Fruit fly (Drosophila melanogaster) whole organism, embryonic: Measurements from ENCODE around the gene Send2.
A peak's percentile ranks its signal among the peaks of the same experiment; 100 is the strongest.

Source experiments
- Awh ChIP-seq: fragments of 200-800 bp; sonication (Bioruptor generic); IDR thresholded peaks from 2 replicates; pipeline ENCODE4, ENCODE4 v1.3.6; 2022; ENCODE audit warnings: missing biosample characterization, missing genetic modification characterization
- B-H1 ChIP-seq: fragments of 200-800 bp; sonication (Bioruptor generic); IDR thresholded peaks from 3 replicates; pipeline ENCODE4 v1.3.6; 2022; ENCODE audit warnings: missing biosample characterization, missing genetic modification characterization
- C15 ChIP-seq: fragments of 200-800 bp; sonication (Bioruptor generic); IDR thresholded peaks from 3 replicates; pipeline ENCODE4 v1.3.6; 2022; ENCODE audit warnings: missing biosample characterization, missing genetic modification characterization
- CG10366 ChIP-seq: fragments of 200-800 bp; sonication (Bioruptor generic); IDR thresholded peaks from 2 replicates; pipeline ENCODE4 v1.3.6; 2022; ENCODE audit warnings: missing biosample characterization, missing genetic modification characterization
- CG12104 ChIP-seq: fragments of 200-800 bp; sonication (Bioruptor generic); optimal IDR thresholded peaks from 3 replicates; lab custom pipeline; 2016; ENCODE audit warnings: missing biosample characterization, missing genetic modification characterization
- CG12769 ChIP-seq: fragments of 200-800 bp; sonication (Bioruptor generic); optimal IDR thresholded peaks from 2 replicates; lab custom pipeline; 2019; ENCODE audit warnings: missing biosample characterization, mild to moderate bottlenecking, missing genetic modification characterization, moderate library complexity
- CG13624 ChIP-seq: fragments of 200-800 bp; sonication (Bioruptor generic); optimal IDR thresholded peaks from 2 replicates; lab custom pipeline; 2016; ENCODE audit warnings: missing biosample characterization, missing genetic modification characterization
- CG14014 ChIP-seq: fragments of 200-800 bp; sonication (Bioruptor generic); IDR thresholded peaks from 2 replicates; pipeline ENCODE4 v1.3.6; 2022; ENCODE audit warnings: missing biosample characterization, missing genetic modification characterization
- CG1602 ChIP-seq: fragments of 200-800 bp; sonication (Bioruptor generic); optimal IDR thresholded peaks from 3 replicates; lab custom pipeline; 2016; ENCODE audit warnings: missing biosample characterization, missing genetic modification characterization
- CG17328 ChIP-seq: fragments of 200-800 bp; sonication (Bioruptor generic); IDR thresholded peaks from 2 replicates; pipeline ENCODE4 v1.3.6; 2022; ENCODE audit warnings: missing biosample characterization, missing genetic modification characterization
- CG30431 ChIP-seq: fragments of 200-800 bp; sonication (Bioruptor generic); optimal IDR thresholded peaks from 2 replicates; lab custom pipeline; 2017; ENCODE audit warnings: missing biosample characterization, missing genetic modification characterization
- CG3163 ChIP-seq: fragments of 200-800 bp; sonication (Bioruptor generic); optimal IDR thresholded peaks from 3 replicates; lab custom pipeline; 2016; ENCODE audit warnings: missing biosample characterization, missing genetic modification characterization
- CG4328 ChIP-seq: fragments of 200-800 bp; sonication (Bioruptor generic); optimal IDR thresholded peaks from 3 replicates; lab custom pipeline; 2017; ENCODE audit warnings: missing biosample characterization, missing genetic modification reagents, missing genetic modification characterization
- CG4424 ChIP-seq: fragments of 200-800 bp; sonication (Bioruptor generic); optimal IDR thresholded peaks from 3 replicates; lab custom pipeline; 2016; ENCODE audit warnings: missing biosample characterization, missing genetic modification characterization
- CG6813 ChIP-seq: fragments of 200-800 bp; sonication (Bioruptor generic); optimal IDR thresholded peaks from 2 replicates; lab custom pipeline; 2017; ENCODE audit warnings: missing biosample characterization, missing genetic modification characterization, mild to moderate bottlenecking, moderate library complexity, missing genetic modification reagents
- CG6854 ChIP-seq: fragments of 200-800 bp; sonication (Bioruptor generic); optimal IDR thresholded peaks from 3 replicates; lab custom pipeline; 2017; ENCODE audit warnings: missing biosample characterization, mild to moderate bottlenecking, missing genetic modification characterization
- CG7556 ChIP-seq: fragments of 200-800 bp; sonication (Bioruptor generic); optimal IDR thresholded peaks from 2 replicates; lab custom pipeline; 2017; ENCODE audit warnings: missing biosample characterization, mild to moderate bottlenecking, missing genetic modification characterization
- CG7745 ChIP-seq: fragments of 200-800 bp; sonication (Bioruptor generic); optimal IDR thresholded peaks from 2 replicates; lab custom pipeline; 2018; ENCODE audit warnings: missing biosample characterization, mild to moderate bottlenecking, missing genetic modification characterization, moderate library complexity
- CG8089 ChIP-seq: fragments of 200-800 bp; sonication (Bioruptor generic); optimal IDR thresholded peaks from 3 replicates; lab custom pipeline; 2016; ENCODE audit warnings: missing biosample characterization, missing genetic modification characterization
- CG8281 ChIP-seq: fragments of 200-800 bp; sonication (Bioruptor generic); optimal IDR thresholded peaks from 2 replicates; lab custom pipeline; 2018; ENCODE audit warnings: missing biosample characterization, mild to moderate bottlenecking, missing genetic modification characterization, moderate library complexity
- CoRest ChIP-seq: fragments of 200-800 bp; sonication (Bioruptor generic); optimal IDR thresholded peaks from 3 replicates; lab custom pipeline; 2018; ENCODE audit warnings: missing biosample characterization, mild to moderate bottlenecking, missing genetic modification characterization, moderate library complexity
- Eip74EF ChIP-seq, 2 experiments: fragments of 200-800 bp in 1 of 2; fragments of >200 bp in 1 of 2; sonication (Bioruptor generic) in 1 of 2; optimal IDR thresholded peaks; 2 replicates each; lab custom pipeline; 2017 to 2019; ENCODE audit warnings: missing biosample characterization in 2 of 2, missing genetic modification characterization in 2 of 2, mild to moderate bottlenecking in 1 of 2, moderate library complexity in 1 of 2
- NC2β ChIP-seq: fragments of 200-800 bp; sonication (Bioruptor generic); optimal IDR thresholded peaks from 2 replicates; lab custom pipeline; 2016; ENCODE audit warnings: missing biosample characterization, missing genetic modification characterization
- Nf-YA ChIP-seq: fragments of 200-800 bp; sonication (Bioruptor generic); IDR thresholded peaks from 2 replicates; pipeline ENCODE4 v1.3.6; 2022; ENCODE audit warnings: missing biosample characterization, missing genetic modification characterization
- Vsx1 ChIP-seq: fragments of 200-800 bp; sonication (Bioruptor generic); optimal IDR thresholded peaks from 2 replicates; lab custom pipeline; 2017; ENCODE audit warnings: missing biosample characterization, mild to moderate bottlenecking, missing genetic modification characterization, missing genetic modification reagents
- abd-A ChIP-seq: fragments of 200-800 bp; sonication (Bioruptor generic); optimal IDR thresholded peaks from 3 replicates; lab custom pipeline; 2019; ENCODE audit warnings: missing biosample characterization, mild to moderate bottlenecking, missing genetic modification characterization, moderate library complexity
- btn ChIP-seq: fragments of 200-800 bp; sonication (Bioruptor generic); optimal IDR thresholded peaks from 2 replicates; lab custom pipeline; 2016; ENCODE audit warnings: missing biosample characterization, missing genetic modification characterization
- chinmo ChIP-seq: fragments of 200-800 bp; sonication (Bioruptor generic); IDR thresholded peaks from 4 replicates; pipeline ENCODE4 v1.3.6; 2022; ENCODE audit warnings: missing biosample characterization, missing genetic modification characterization; ENCODE audit not compliant: partially characterized antibody
- chn ChIP-seq: fragments of 200-800 bp; sonication (Bioruptor generic); optimal IDR thresholded peaks from 2 replicates; lab custom pipeline; 2016; ENCODE audit warnings: missing biosample characterization, missing genetic modification characterization
- crol ChIP-seq: fragments of 200-800 bp; sonication (Bioruptor generic); IDR thresholded peaks from 2 replicates; pipeline ENCODE4 v1.3.6; 2022; ENCODE audit warnings: missing biosample characterization, missing genetic modification characterization
- fd102C ChIP-seq: fragments of 200-800 bp; sonication (Bioruptor generic); optimal IDR thresholded peaks from 2 replicates; lab custom pipeline; 2018; ENCODE audit warnings: missing biosample characterization, mild to moderate bottlenecking, missing genetic modification characterization, moderate library complexity
- grn ChIP-seq: fragments of 200-800 bp; sonication (Bioruptor generic); optimal IDR thresholded peaks from 3 replicates; lab custom pipeline; 2017; ENCODE audit warnings: missing biosample characterization, missing genetic modification characterization
- hth ChIP-seq: fragments of >200 bp; optimal IDR thresholded peaks from 2 replicates; lab custom pipeline; 2017; ENCODE audit warnings: inconsistent platforms
- lola ChIP-seq, 3 experiments: fragments of >200 bp in 2 of 3; fragments of 200-800 bp in 1 of 3; sonication (Bioruptor generic) in 1 of 3; optimal IDR thresholded peaks; 2 replicates each; lab custom pipeline; 2017 to 2019; ENCODE audit warnings: missing biosample characterization in 3 of 3, missing genetic modification characterization in 3 of 3, mild to moderate bottlenecking in 1 of 3, moderate library complexity in 1 of 3
- mirr ChIP-seq: fragments of 200-800 bp; sonication (Bioruptor generic); optimal IDR thresholded peaks from 3 replicates; lab custom pipeline; 2018; ENCODE audit warnings: missing biosample characterization, mild to moderate bottlenecking, missing genetic modification characterization
- nau ChIP-seq: fragments of 200-800 bp; sonication (Bioruptor generic); optimal IDR thresholded peaks from 3 replicates; lab custom pipeline; 2017; ENCODE audit warnings: missing biosample characterization, mild to moderate bottlenecking, missing genetic modification characterization, missing genetic modification reagents
- oc ChIP-seq: fragments of 200-800 bp; sonication (Bioruptor generic); optimal IDR thresholded peaks from 2 replicates; lab custom pipeline; 2018; ENCODE audit warnings: missing biosample characterization, mild to moderate bottlenecking, missing genetic modification characterization, moderate library complexity
- otp ChIP-seq: fragments of 200-800 bp; sonication (Bioruptor generic); IDR thresholded peaks from 3 replicates; pipeline ENCODE4, ENCODE4 v1.3.6; 2022; ENCODE audit warnings: missing biosample characterization, missing genetic modification characterization
- pfk ChIP-seq: fragments of 200-800 bp; sonication (Bioruptor generic); optimal IDR thresholded peaks from 2 replicates; lab custom pipeline; 2018; ENCODE audit warnings: missing biosample characterization, mild to moderate bottlenecking, missing genetic modification characterization, moderate library complexity
- pum ChIP-seq: fragments of 200-800 bp; sonication (Bioruptor generic); optimal IDR thresholded peaks from 2 replicates; lab custom pipeline; 2016; ENCODE audit warnings: missing biosample characterization, missing genetic modification characterization
- run ChIP-seq: fragments of 200-800 bp; sonication (Bioruptor generic); optimal IDR thresholded peaks from 3 replicates; lab custom pipeline; 2018; ENCODE audit warnings: missing biosample characterization, mild to moderate bottlenecking, missing genetic modification characterization
- sd ChIP-seq: fragments of 200-800 bp; sonication (Bioruptor generic); optimal IDR thresholded peaks from 3 replicates; lab custom pipeline; 2018; ENCODE audit warnings: missing biosample characterization, mild to moderate bottlenecking, missing genetic modification characterization, moderate library complexity
- sens ChIP-seq: fragments of 200-800 bp; sonication (Bioruptor generic); peaks from one replicate; lab custom pipeline; 2016; ENCODE audit warnings: missing biosample characterization, missing genetic modification characterization
- slp2 ChIP-seq: fragments of 200-800 bp; sonication (Bioruptor generic); optimal IDR thresholded peaks from 2 replicates; lab custom pipeline; 2016; ENCODE audit warnings: missing biosample characterization, missing genetic modification characterization
- tap ChIP-seq: fragments of 200-800 bp; optimal IDR thresholded peaks from 3 replicates; lab custom pipeline; 2019; ENCODE audit warnings: missing biosample characterization, mild to moderate bottlenecking, missing genetic modification characterization, moderate library complexity
- tx ChIP-seq: fragments of 200-800 bp; sonication (Bioruptor generic); optimal IDR thresholded peaks from 2 replicates; lab custom pipeline; 2016; ENCODE audit warnings: missing biosample characterization, missing genetic modification characterization
- vvl ChIP-seq: fragments of 200-800 bp; sonication (Bioruptor generic); IDR thresholded peaks from 2 replicates; pipeline ENCODE4 v1.3.6; 2022; ENCODE audit warnings: missing biosample characterization, missing genetic modification characterization
- wor ChIP-seq: fragments of 200-800 bp; sonication (Bioruptor generic); IDR thresholded peaks from 2 replicates; pipeline ENCODE4 v1.3.6; 2022; ENCODE audit warnings: missing biosample characterization, missing genetic modification characterization

The Send2 gene

DNA sequence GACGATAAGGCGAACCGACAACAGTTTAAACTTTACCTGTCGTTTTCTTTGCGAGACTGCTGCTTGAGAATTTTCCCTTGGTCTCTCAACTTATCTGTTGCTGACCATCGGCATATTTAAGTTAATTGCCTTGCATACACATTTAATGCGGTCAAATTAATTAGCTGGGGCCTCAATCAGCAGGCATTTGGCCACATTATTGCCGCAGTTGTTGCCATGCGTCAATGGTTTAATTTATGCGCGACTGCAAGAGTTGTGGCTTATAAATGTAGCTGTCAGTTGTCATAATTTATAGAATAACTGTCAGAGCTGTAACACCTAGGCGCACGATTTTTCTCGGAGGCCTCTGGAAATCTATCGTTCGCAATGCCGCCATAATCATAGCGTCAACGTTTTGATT, 27.5 kb upstream of the Send2 start:
- peak; percentile 55 for TF ChIP-seq vvl (GFP tag; lab: Robert Waterston, UW)
- TF ChIP-seq chinmo (GFP tag; lab: Robert Waterston, UW) = peak; percentile 79; the same call in 2 of the 4 replicates
- peak; percentile 63 for TF ChIP-seq abd-A (tag; lab: Kevin White, UChicago)
- no peak for TF ChIP-seq CG1602 (GFP tag; lab: Kevin White, UChicago)
- TF ChIP-seq sd = peak; percentile 9
- TF ChIP-seq otp (GFP tag; lab: Robert Waterston, UW) = 0 out of 3 replicates have a peak, but pooled peaks have one; percentile 6
- TF ChIP-seq grn (GFP tag; lab: Kevin White, UChicago) = peak; percentile 27
- no peak for TF ChIP-seq CG7556 (GFP tag; lab: Kevin White, UChicago)
- peak; percentile 55 for TF ChIP-seq Vsx1 (GFP tag; lab: Kevin White, UChicago)
- peak; percentile 27 for TF ChIP-seq nau (GFP tag; lab: Kevin White, UChicago)
- TF ChIP-seq sens (GFP tag; lab: Kevin White, UChicago) = peak; percentile 62
- no peak for TF ChIP-seq CG6813 (GFP tag; lab: Kevin White, UChicago)
- peak; percentile 59 for TF ChIP-seq run (tag; lab: Kevin White, UChicago)
- TF ChIP-seq Awh (GFP tag; lab: Robert Waterston, UW) = peak; percentile 95
- TF ChIP-seq CG30431 (GFP tag; lab: Kevin White, UChicago) = no peak
- TF ChIP-seq Nf-YA (GFP tag; lab: Robert Waterston, UW) = no peak
- TF ChIP-seq lola (GFP tag; optimal IDR thresholded peaks at IDR 0.05; lab: Kevin White, UChicago) = no peak
- TF ChIP-seq CG8281 (tag; lab: Kevin White, UChicago) = no peak

DNA sequence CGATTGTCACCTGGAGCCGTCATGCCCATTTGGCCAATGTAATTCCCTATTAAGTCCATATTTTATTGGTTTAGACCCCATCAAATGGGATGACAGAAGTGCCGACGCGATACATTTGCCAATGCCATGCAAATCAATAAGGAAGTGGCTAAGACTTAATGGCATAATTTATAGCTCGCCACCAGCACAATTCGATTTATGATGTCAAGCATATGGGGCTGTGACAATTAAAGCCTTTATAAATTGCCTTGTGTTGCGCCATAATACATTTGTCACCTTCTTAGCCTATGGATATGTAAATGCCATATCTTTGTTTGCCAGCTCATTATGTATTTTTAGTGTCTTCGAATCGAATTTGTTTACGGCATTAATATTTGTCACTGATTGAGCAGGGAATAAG, 26.8 kb upstream of the Send2 start:
- TF ChIP-seq CG8281 (tag; lab: Kevin White, UChicago) = no peak
- no peak for TF ChIP-seq B-H1 (GFP tag; lab: Robert Waterston, UW)
- TF ChIP-seq Vsx1 (GFP tag; lab: Kevin White, UChicago) = no peak
- peak; percentile 14; the same call in 1 of the 2 replicates for TF ChIP-seq Awh (GFP tag; lab: Robert Waterston, UW)
- no peak for TF ChIP-seq slp2
- no peak for TF ChIP-seq tx (GFP tag; lab: Kevin White, UChicago)
- peak; percentile 51 for TF ChIP-seq sd
- peak; percentile 58 for TF ChIP-seq CG12769 (tag; lab: Kevin White, UChicago)
- peak; percentile 12 for TF ChIP-seq CG4328 (GFP tag; lab: Kevin White, UChicago)
- peak; percentile 83 for TF ChIP-seq abd-A (tag; lab: Kevin White, UChicago)
- TF ChIP-seq CG13624 (GFP tag; lab: Kevin White, UChicago) = no peak
- TF ChIP-seq chinmo (GFP tag; lab: Robert Waterston, UW) = peak; percentile 64; the same call in 1 of the 4 replicates
- TF ChIP-seq wor = no peak
- no peak for TF ChIP-seq CG17328 (GFP tag; lab: Robert Waterston, UW)
- TF ChIP-seq chn = no peak
- TF ChIP-seq Eip74EF (GFP tag; optimal IDR thresholded peaks at IDR 0.05; lab: Kevin White, UChicago) = peak in 1 of 2 experiments; percentile 83
- TF ChIP-seq CG3163 (GFP tag; lab: Kevin White, UChicago) = no peak
- no peak for TF ChIP-seq crol (GFP tag; lab: Robert Waterston, UW)
- no peak for TF ChIP-seq NC2β
- 0 out of 3 replicates have a peak, but pooled peaks have one; percentile 16 for TF ChIP-seq C15 (GFP tag; lab: Robert Waterston, UW)
- no peak for TF ChIP-seq CoRest (tag; lab: Kevin White, UChicago)
- TF ChIP-seq CG8089 = no peak
- TF ChIP-seq tap (tag; lab: Kevin White, UChicago) = no peak
- no peak for TF ChIP-seq btn
- no peak for TF ChIP-seq CG7745 (tag; lab: Kevin White, UChicago)
- TF ChIP-seq CG10366 = no peak
- no peak for TF ChIP-seq CG6854 (GFP tag; lab: Kevin White, UChicago)
- TF ChIP-seq mirr = peak; percentile 27
- TF ChIP-seq fd102C (GFP tag; lab: Kevin White, UChicago) = no peak
- TF ChIP-seq CG4424 = no peak
- no peak for TF ChIP-seq hth (lab: Kevin White, UChicago)
- no peak for TF ChIP-seq pum (GFP tag; lab: Kevin White, UChicago)
- no peak for TF ChIP-seq pfk
- TF ChIP-seq sens (GFP tag; lab: Kevin White, UChicago) = no peak
- no peak for TF ChIP-seq CG14014 (GFP tag; lab: Robert Waterston, UW)
- TF ChIP-seq oc (tag; lab: Kevin White, UChicago) = peak; percentile 68
- TF ChIP-seq CG12104 (GFP tag; lab: Kevin White, UChicago) = no peak
